Worm (Caenorhabditis elegans): Measurements from ENCODE around the gene Y116A8A.4.

Gene Y116A8A.4

DNA sequence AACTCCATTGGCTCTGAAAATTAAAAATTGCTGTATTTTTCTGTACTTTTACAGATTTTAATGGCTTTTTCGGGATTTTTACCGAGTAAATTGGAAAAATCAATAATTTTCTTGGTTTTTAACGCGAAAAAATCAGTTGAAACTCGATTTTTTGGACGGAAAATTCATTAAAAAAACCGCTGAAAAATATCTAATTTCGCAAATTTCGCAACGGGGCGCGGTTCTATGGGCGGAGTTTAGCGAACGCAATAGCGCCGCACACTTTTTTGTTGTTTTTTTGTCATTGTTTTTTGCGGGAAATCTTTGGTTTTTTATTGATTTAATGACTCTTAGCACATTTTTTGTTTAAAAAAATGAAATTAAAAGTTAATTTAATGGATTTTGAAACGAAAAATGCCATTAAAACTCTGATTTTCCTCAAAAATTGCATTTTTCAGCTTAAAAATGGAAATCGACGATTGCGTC is 40.8 kb downstream of the Y116A8A.4 start, which contains the start of the genes mel-46 and lsy-13:
mel-46 (minus strand) TSS at position 51 of the 465 bp plus-strand sequence.
lsy-13 (plus strand) TSS at position 440 of the 465 bp plus-strand sequence.
- TF ChIP-seq T23F11.4 (GFP tag; optimal IDR thresholded peaks at IDR 0.05) (peak; percentile 16), ceh-31 (tag; optimal IDR thresholded peaks at IDR 0.05) (peak; percentile 60), dmd-4 (tag; optimal IDR thresholded peaks at IDR 0.05; ENCODE audit: borderline replicate concordance) (peak; percentile 4), zip-5 (tag; optimal IDR thresholded peaks at IDR 0.05) (peak; percentile 12), ceh-2 (tag; optimal IDR thresholded peaks at IDR 0.05) (peak; percentile 49), ceh-18 (tag; optimal IDR thresholded peaks at IDR 0.05) (peak; percentile 20), eyg-1 (tag; optimal IDR thresholded peaks at IDR 0.05) (peak; percentile 46), K02D7.2 (tag; optimal IDR thresholded peaks at IDR 0.05) (peak; percentile 55), pha-4 (tag; optimal IDR thresholded peaks at IDR 0.05) (no peak), tbx-2 (tag; optimal IDR thresholded peaks at IDR 0.05) (peak; percentile 59), che-1 (tag; optimal IDR thresholded peaks at IDR 0.05) (peak; percentile 58), C38D4.7 (GFP tag; optimal IDR thresholded peaks at IDR 0.05) (no peak), fax-1 (tag; optimal IDR thresholded peaks at IDR 0.05) (peak; percentile 37), hlh-8 (tag; optimal IDR thresholded peaks at IDR 0.05) (peak; percentile 20), K09A11.1 (tag; optimal IDR thresholded peaks at IDR 0.05; ENCODE audit: insufficient read depth) (peak; percentile 72), ztf-16 (tag; optimal IDR thresholded peaks at IDR 0.05) (peak; percentile 38), unc-42 (tag; optimal IDR thresholded peaks at IDR 0.05) (peak; percentile 82), ceh-48 (tag; optimal IDR thresholded peaks at IDR 0.05) (peak; percentile 53), elt-2 (tag; optimal IDR thresholded peaks at IDR 0.05) (peak; percentile 81), pat-9 (tag; optimal IDR thresholded peaks at IDR 0.05) (peak; percentile 56), fkh-6 (tag; optimal IDR thresholded peaks at IDR 0.05) (peak; percentile 38), hlh-15 (tag; optimal IDR thresholded peaks at IDR 0.05) (no peak), nfya-1 (tag; optimal IDR thresholded peaks at IDR 0.05) (peak; percentile 55), ceh-30 (tag; optimal IDR thresholded peaks at IDR 0.05) (no peak), ttx-3 (tag; optimal IDR thresholded peaks at IDR 0.05) (peak; percentile 71), ceh-14 (tag; optimal IDR thresholded peaks at IDR 0.05) (peak; percentile 79), nhr-232 (tag; optimal IDR thresholded peaks at IDR 0.05) (peak; percentile 32), ceh-34 (tag; optimal IDR thresholded peaks at IDR 0.05) (peak; percentile 77), pax-1 (tag; optimal IDR thresholded peaks at IDR 0.05) (no peak), odd-2 (tag; optimal IDR thresholded peaks at IDR 0.05) (peak; percentile 28), sox-4 (tag; optimal IDR thresholded peaks at IDR 0.05) (peak; percentile 70), hlh-6 (tag; optimal IDR thresholded peaks at IDR 0.05) (no peak), madf-2 (tag; optimal IDR thresholded peaks at IDR 0.05) (peak; percentile 9), pha-2 (tag; optimal IDR thresholded peaks at IDR 0.05) (peak; percentile 50), ceh-9 (tag; optimal IDR thresholded peaks at IDR 0.05) (no peak), ceh-19 (GFP tag; optimal IDR thresholded peaks at IDR 0.05) (peak; percentile 53), lin-11 (tag; optimal IDR thresholded peaks at IDR 0.05) (peak; percentile 44), ceh-22 (tag; optimal IDR thresholded peaks at IDR 0.05) (no peak), unc-55 (GFP tag; optimal IDR thresholded peaks at IDR 0.05) (no peak), gmeb-2 (tag; optimal IDR thresholded peaks at IDR 0.05) (peak; percentile 27), F13H6.1 (tag; optimal IDR thresholded peaks at IDR 0.05) (peak; percentile 39), ahr-1 (tag; optimal IDR thresholded peaks at IDR 0.05) (peak; percentile 47), hlh-13 (GFP tag; optimal IDR thresholded peaks at IDR 0.05) (no peak), rnt-1 (tag; optimal IDR thresholded peaks at IDR 0.05) (peak; percentile 27), unc-3 (GFP tag; conservative IDR thresholded peaks at IDR 0.05) (0 out of 2 replicates have a peak, but pooled peaks have one; percentile 19), unc-3 (tag; optimal IDR thresholded peaks at IDR 0.05) (peak; percentile 9), ceh-6 (GFP tag; optimal IDR thresholded peaks at IDR 0.05) (no peak)

All from whole organism, late embryonic.